Worm (Caenorhabditis elegans): ENCODE measurements around the gene sfxn-1.2.

DNA sequence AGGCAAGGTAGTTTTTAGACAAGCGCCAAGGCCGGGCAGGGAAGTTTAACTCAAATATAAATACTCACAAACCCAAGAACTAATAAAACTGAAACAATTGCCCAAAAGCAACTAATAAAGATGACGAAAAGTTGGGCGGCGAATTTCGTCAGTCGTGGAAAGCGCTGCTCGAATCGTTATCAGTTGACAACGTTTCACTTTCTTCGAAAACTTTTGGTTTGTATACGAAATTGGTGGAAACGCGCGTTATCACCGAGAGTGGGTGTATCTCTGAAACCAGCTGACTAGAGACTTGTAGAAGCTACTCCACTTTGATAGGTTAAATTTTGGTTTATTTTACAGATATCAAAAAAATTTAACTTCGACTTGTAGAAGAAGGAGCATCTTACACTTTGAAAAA is 32.7 kb upstream of the sfxn-1.2 start:
- TF ChIP-seq rnt-1 (tag; optimal IDR thresholded peaks at IDR 0.05) (no peak), ets-4 (tag; optimal IDR thresholded peaks at IDR 0.05) (no peak), fkh-10 (GFP tag; optimal IDR thresholded peaks at IDR 0.05) (no peak), sox-4 (tag; optimal IDR thresholded peaks at IDR 0.05) (no peak), pqm-1 (tag; optimal IDR thresholded peaks at IDR 0.05) (no peak), ceh-45 (GFP tag; IDR thresholded peaks at IDR 0.05) (no peak), unc-86 (tag; optimal IDR thresholded peaks at IDR 0.05) (no peak), nfya-1 (tag; optimal IDR thresholded peaks at IDR 0.05) (no peak), tbx-2 (tag; optimal IDR thresholded peaks at IDR 0.05) (no peak), lin-11 (tag; optimal IDR thresholded peaks at IDR 0.05) (no peak), ceh-24 (tag; optimal IDR thresholded peaks at IDR 0.05) (no peak)
